Worm (Caenorhabditis elegans): Measurements from ENCODE around the gene slc-17.5.
A peak's percentile ranks its signal among the peaks of the same experiment; 100 is the strongest.

slc-17.5 gene

ce11 chrV:8288125-8288806 is 3.6 kb upstream of the slc-17.5 start:
- TF ChIP-seq ZK546.5 (tag; optimal IDR thresholded peaks at IDR 0.05) (no peak), ceh-82 (tag; optimal IDR thresholded peaks at IDR 0.05) (no peak), ceh-9 (tag; optimal IDR thresholded peaks at IDR 0.05) (no peak), mdl-1 (tag; optimal IDR thresholded peaks at IDR 0.05) (no peak), lsy-12 (tag; optimal IDR thresholded peaks at IDR 0.05) (no peak), nhr-77 (tag; optimal IDR thresholded peaks at IDR 0.05) (no peak), lin-15B (tag; optimal IDR thresholded peaks at IDR 0.05) (no peak), nhr-237 (tag; optimal IDR thresholded peaks at IDR 0.05) (no peak), unc-62 (GFP tag; optimal IDR thresholded peaks at IDR 0.05) (no peak), pqm-1 (tag; optimal IDR thresholded peaks at IDR 0.05) (peak; percentile 17), lin-39 (tag; optimal IDR thresholded peaks at IDR 0.05) (peak; percentile 63), ztf-11 (tag; optimal IDR thresholded peaks at IDR 0.05) (no peak), ceh-16 (tag; optimal IDR thresholded peaks at IDR 0.05) (no peak), fkh-10 (GFP tag; optimal IDR thresholded peaks at IDR 0.05) (no peak), mml-1 (tag; optimal IDR thresholded peaks at IDR 0.05) (no peak), nfya-1 (tag; optimal IDR thresholded peaks at IDR 0.05; ENCODE audit: insufficient read depth) (peak; percentile 51), elt-2 (tag; optimal IDR thresholded peaks at IDR 0.05) (peak; percentile 67)

DNA sequence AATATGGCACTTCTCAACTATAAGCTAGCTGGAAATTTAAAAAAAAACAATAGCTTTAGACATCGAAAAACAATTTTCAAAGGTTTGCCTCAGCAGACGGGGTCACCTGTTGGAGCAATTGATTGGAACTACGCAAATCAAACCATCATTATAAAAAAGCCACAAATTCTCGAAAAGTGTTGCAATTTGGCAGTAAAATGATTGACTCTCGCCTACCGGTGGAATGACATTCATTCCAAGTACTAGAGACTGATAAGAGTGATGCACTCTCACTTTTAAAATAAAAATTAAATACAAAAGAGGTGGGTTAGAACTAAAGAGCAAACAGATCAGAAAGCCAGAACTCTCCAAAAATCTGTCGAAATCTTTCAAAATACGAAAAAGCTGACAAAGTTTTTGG is 755 bp upstream of the slc-17.5 start:
- TF ChIP-seq pqm-1 (tag; optimal IDR thresholded peaks at IDR 0.05) (peak; percentile 51), mml-1 (tag; optimal IDR thresholded peaks at IDR 0.05) (no peak), fkh-10 (GFP tag; optimal IDR thresholded peaks at IDR 0.05) (no peak), nhr-237 (tag; optimal IDR thresholded peaks at IDR 0.05) (no peak), ztf-4 (tag; optimal IDR thresholded peaks at IDR 0.05) (no peak), lsy-12 (tag; optimal IDR thresholded peaks at IDR 0.05) (no peak), elt-2 (tag; optimal IDR thresholded peaks at IDR 0.05) (peak; percentile 4), mdl-1 (tag; optimal IDR thresholded peaks at IDR 0.05) (no peak), sea-2 (GFP tag; optimal IDR thresholded peaks at IDR 0.05) (no peak)

DNA sequence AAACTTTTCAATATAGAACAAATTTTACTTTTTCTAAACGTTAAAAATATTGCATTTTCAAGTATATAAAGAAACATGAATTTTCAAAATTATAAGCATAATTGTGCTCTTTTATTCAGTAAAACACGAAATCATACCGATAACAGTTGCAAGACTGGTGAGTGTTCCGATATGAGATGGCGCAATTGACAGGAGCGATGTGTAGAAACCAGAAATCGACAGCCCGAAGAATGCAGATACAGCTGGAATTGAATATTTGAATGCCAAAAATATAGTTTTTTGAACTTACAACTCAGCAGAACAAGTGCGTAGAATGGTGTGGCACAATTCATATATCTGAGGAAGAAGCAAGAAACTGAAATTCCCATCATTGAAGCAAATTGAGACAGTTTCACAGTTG is 1.8 kb downstream of the slc-17.5 start:
- no peak for TF ChIP-seq ceh-28 (tag; optimal IDR thresholded peaks at IDR 0.05)
- TF ChIP-seq nhr-43 (tag; optimal IDR thresholded peaks at IDR 0.05; ENCODE audit: poor library complexity, severe bottlenecking), result no peak
- no peak for TF ChIP-seq pqm-1 (tag; optimal IDR thresholded peaks at IDR 0.05)
- no peak for TF ChIP-seq mml-1 (tag; optimal IDR thresholded peaks at IDR 0.05)
- no peak for TF ChIP-seq elt-1 (tag; optimal IDR thresholded peaks at IDR 0.05)
- no peak for TF ChIP-seq ztf-11 (tag; optimal IDR thresholded peaks at IDR 0.05)
- TF ChIP-seq nhr-12 (tag; optimal IDR thresholded peaks at IDR 0.05), result no peak
- TF ChIP-seq hmg-11 (tag; optimal IDR thresholded peaks at IDR 0.05), result no peak
- no peak for TF ChIP-seq nhr-25 (tag; optimal IDR thresholded peaks at IDR 0.05)
- no peak for TF ChIP-seq nhr-237 (tag; optimal IDR thresholded peaks at IDR 0.05)
- no peak for TF ChIP-seq ama-1 (optimal IDR thresholded peaks at IDR 0.05)
- TF ChIP-seq skn-1 (tag; optimal IDR thresholded peaks at IDR 0.05), result no peak

- TF ChIP-seq ceh-82 (tag; optimal IDR thresholded peaks at IDR 0.05), result no peak
- no peak for TF ChIP-seq ZK546.5 (tag; optimal IDR thresholded peaks at IDR 0.05)
- TF ChIP-seq elt-3 (tag; optimal IDR thresholded peaks at IDR 0.05), result no peak
- no peak for TF ChIP-seq hmg-11 (tag; optimal IDR thresholded peaks at IDR 0.05)
Observed at ce11 chrV:8281646-8282045, 3.1 kb downstream of the slc-17.5 start.

DNA sequence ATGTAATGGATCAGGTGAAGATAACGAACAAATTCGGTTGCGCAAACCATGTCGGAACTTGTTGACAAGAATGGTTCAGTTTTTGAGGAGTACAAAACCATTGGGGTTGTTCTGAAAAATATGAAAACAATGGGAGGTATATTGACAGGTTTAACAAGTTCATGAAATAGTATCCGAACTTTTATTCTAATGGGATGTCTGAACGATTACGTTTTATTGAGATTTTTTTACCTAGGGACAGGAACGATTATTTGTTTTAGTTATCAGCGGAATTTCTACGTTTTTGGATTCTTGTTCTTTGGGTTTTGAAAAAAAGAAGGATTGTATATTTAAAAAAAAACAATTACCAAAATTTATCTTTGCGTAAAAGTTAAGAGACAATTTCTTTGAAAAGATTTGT is 3.9 kb downstream of the slc-17.5 start, which contains the start of gene str-135:
str-135 (minus strand) TSS at position 101 of the 400 bp plus-strand sequence.
- TF ChIP-seq nhr-23 (tag; optimal IDR thresholded peaks at IDR 0.05) (no peak), skn-1 (tag; optimal IDR thresholded peaks at IDR 0.05) (no peak), unc-39 (tag; optimal IDR thresholded peaks at IDR 0.05) (no peak), elt-2 (tag; optimal IDR thresholded peaks at IDR 0.05) (no peak), tbx-2 (tag; optimal IDR thresholded peaks at IDR 0.05) (no peak), eor-1 (tag; optimal IDR thresholded peaks at IDR 0.05) (no peak), mml-1 (tag; optimal IDR thresholded peaks at IDR 0.05) (no peak), ceh-28 (tag; optimal IDR thresholded peaks at IDR 0.05) (no peak), nhr-77 (tag; optimal IDR thresholded peaks at IDR 0.05) (no peak)

Measured in whole organism, L3 larva.